Worm (Caenorhabditis elegans) whole organism, dauer: ENCODE results near the gene F32D8.8.

ENCODE experiments used
- unc-62 ChIP-seq: sonication (generic microtip); optimal IDR thresholded peaks from 2 replicates; lab custom pipeline; 2017; ENCODE audit warnings: missing biosample characterization, missing genetic modification reagents, missing genetic modification characterization

Gene F32D8.8

ce11 chrV:10902682-10903081, at the start of gene F32D8.8:
Gene F32D8.8 (minus strand): TSS chrV:10902782.
- TF ChIP-seq unc-62 (GFP tag; lab: Kevin White, UChicago) = no peak

ce11 chrV:10951655-10952278, 49.2 kb upstream of the F32D8.8 start, which contains the start of gene F17C11.4:
Gene F17C11.4 (plus strand): TSS chrV:10951860.
- TF ChIP-seq unc-62 (GFP tag; lab: Kevin White, UChicago) = no peak

DNA sequence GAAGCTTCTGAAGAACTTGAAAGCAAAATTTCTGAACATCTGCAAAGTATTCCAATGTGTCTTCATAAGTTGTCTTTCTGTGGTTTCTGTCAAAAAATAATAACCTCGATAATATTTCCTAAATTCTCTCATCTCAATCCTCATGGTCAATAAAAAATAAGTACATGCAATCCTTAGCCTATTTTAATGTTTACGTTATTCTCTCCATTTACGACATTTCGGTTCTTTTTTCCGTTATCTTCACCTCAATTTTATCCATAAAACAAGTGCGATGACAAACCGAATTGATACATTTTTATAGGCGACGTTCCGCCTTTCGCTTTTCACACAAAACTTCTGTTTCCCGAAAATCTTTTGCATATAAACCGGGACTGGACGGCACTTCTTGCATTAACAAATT, 46.9 kb upstream of the F32D8.8 start, which contains the start of gene col-153:
TSS of gene col-153 (plus strand) at position 301 of the 400 bp plus-strand sequence.
- TF ChIP-seq unc-62 (GFP tag; lab: Kevin White, UChicago) = no peak

DNA sequence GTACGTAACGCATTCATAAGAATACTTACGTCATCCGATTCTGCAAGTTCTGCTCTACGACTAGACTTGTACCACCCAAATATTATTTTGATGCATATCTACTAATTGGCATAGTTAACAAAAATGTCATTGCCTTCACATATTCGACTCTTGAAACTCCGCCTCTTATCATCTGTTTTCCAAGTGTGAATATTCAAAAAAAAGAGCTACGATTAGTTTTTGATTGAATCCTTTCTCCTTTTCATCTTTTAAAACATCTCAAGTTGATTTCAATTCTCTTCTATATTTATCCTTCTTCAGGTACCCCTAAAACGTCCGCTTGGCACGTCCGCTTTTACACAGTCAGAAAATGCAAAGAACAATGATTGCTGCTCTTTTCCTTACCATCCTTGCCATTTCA, 45.3 kb upstream of the F32D8.8 start, which contains the start of gene F17C11.2:
TSS of gene F17C11.2 (plus strand) at position 301 of the 400 bp plus-strand sequence.
- TF ChIP-seq unc-62 (GFP tag; lab: Kevin White, UChicago) = no peak

DNA sequence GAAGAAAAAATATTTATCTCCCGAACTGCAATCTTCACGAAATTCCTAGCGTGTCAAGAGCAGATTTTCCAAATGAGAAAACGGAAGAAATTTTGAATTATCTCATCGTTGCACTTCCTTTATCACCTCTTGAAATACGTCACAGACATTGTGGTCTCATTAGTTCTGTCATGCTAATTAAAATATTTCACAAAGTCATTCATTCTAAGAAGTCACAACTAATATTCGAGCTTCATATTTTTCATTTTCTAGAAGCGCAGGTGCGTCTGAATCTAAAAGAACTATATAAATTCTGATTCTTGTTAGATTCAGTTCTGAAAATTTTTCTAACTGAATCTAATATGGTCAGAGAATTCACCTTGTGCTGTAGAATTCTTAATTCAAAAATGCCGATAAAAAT, 44.6 kb upstream of the F32D8.8 start:
- no peak for TF ChIP-seq unc-62 (GFP tag; lab: Kevin White, UChicago)

ce11 chrV:10944903-10945302, 42.3 kb upstream of the F32D8.8 start:
- TF ChIP-seq unc-62 (GFP tag; lab: Kevin White, UChicago) = no peak

- TF ChIP-seq unc-62 (GFP tag; lab: Kevin White, UChicago) = no peak
These were observed 39.6 kb upstream of the F32D8.8 start, which contains the start of gene zip-9 for ce11 chrV:10942161-10942560. Gene zip-9 (plus strand): TSS chrV:10942461.

ce11 chrV:10941150-10941549, 38.6 kb upstream of the F32D8.8 start, which contains the start of gene F17C11.26:
Gene F17C11.26 (plus strand): TSS chrV:10941450.
- TF ChIP-seq unc-62 (GFP tag; lab: Kevin White, UChicago) = no peak

DNA sequence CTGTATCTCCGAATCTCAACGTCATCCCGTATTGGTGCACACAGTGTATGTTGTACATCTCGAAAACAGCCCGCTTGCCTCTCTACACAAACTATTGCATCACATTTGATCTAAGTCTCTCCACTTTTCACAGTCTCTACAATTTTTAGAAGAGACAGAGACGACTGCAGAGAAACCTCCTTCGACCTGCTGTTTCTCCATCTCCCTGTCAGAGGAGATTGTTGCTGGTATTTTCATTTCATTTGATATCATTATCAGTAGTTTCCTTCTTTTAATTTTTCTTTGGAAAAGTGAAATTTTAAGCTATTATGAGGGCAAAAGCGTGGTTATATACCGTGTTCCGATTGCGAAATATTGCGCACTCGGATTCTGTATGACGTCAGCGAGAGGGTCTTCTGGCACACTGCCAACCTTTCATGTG, 38.0 kb upstream of the F32D8.8 start:
- no peak for TF ChIP-seq unc-62 (GFP tag; lab: Kevin White, UChicago)

- TF ChIP-seq unc-62 (GFP tag; lab: Kevin White, UChicago) = no peak
These were observed 37.5 kb upstream of the F32D8.8 start for ce11 chrV:10939990-10940570.

- TF ChIP-seq unc-62 (GFP tag; lab: Kevin White, UChicago) = no peak
These were observed 36.2 kb upstream of the F32D8.8 start, which contains the start of gene F17C11.11 for ce11 chrV:10938739-10939138. Gene F17C11.11 (minus strand): TSS chrV:10938817.

DNA sequence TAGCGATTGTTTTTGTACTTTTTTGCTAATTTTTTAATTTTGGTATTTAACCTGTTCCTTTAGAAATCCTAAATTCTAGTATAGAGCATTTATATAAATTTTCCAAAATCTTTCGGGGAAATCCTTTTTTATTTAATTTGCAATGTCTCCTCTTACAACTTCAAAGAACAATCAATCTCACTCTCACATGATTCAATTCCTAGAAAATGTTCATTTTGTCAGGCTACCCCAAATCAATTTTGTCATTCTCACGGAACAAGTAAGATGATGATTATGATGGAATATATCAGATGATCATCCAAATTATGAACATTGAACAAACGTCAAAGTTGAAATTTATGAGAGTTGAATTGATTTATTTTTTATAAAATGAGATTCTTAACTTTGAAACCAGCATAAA, 34.7 kb upstream of the F32D8.8 start:
- TF ChIP-seq unc-62 (GFP tag; lab: Kevin White, UChicago) = no peak

DNA sequence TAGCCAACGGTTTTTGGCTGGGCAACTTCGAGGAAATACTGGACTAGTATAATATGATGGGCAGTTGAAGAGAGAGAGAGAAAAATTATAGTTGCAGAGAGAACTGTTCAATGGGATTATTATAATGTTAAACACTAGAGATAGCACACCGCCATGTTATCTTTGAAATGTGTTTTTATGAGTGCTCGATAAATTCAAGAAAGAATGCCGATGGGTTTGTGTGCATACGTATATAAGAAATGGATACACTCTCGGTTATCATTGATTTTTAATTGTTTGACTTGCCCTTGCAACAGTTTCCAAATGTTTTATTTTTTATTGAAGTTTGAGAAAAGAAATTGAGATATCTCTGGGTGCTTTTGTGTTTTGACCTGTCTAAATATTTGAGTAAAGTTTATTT, 34.1 kb upstream of the F32D8.8 start, which contains the start of gene F17C11.12:
TSS of gene F17C11.12 (minus strand) at position 240 of the 400 bp plus-strand sequence.
- TF ChIP-seq unc-62 (GFP tag; lab: Kevin White, UChicago) = no peak

DNA sequence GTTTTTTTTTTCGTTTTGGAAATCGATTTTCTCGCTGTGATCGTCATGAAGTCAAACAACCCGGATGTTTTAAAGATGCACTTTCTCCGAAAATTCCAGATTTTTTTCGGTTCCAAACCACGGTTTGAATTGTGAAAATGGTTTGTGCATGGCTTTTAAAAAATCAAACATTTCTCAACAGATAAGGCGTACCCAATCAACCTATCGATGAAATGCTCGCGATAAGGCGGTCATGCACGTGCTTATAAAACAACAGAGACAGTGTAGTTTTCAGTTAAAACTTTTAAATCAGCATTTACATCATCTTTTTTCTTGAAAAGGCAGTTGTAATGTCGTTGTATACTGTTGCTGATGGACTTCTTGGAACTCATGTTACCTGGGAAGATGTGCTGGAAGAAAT, 29.8 kb upstream of the F32D8.8 start, which contains the start of gene F58B4.5:
TSS of gene F58B4.5 (plus strand) at position 283 of the 400 bp plus-strand sequence.
- TF ChIP-seq unc-62 (GFP tag; lab: Kevin White, UChicago) = no peak

DNA sequence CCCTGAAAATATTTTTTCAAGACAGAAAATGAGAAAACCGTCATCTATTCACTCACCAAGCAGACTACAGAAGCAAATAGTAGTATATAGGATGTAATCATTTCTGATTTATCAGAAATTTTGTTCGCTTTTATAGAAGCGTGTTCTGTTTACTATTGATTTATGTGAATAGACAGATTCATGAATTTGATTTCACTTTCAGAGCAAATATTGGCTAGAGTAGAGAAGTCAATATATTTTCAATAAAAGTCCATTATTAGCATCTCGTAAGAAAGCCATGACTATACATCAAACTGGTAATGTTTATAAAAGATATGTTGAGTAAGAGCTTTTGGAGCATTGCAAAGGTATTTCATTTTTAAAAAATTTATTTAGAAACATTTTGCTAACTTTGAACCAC, 28.6 kb upstream of the F32D8.8 start, which contains the start of gene scvp-1:
TSS of gene scvp-1 (minus strand) at position 101 of the 400 bp plus-strand sequence.
- no peak for TF ChIP-seq unc-62 (GFP tag; lab: Kevin White, UChicago)

- no peak for TF ChIP-seq unc-62 (GFP tag; lab: Kevin White, UChicago)
These were observed 26.9 kb upstream of the F32D8.8 start, which contains the start of gene F58B4.3 for ce11 chrV:10929511-10929910. Gene F58B4.3 (plus strand): TSS chrV:10929811.
